Worm (Caenorhabditis elegans) whole organism, early embryonic: ENCODE data around the gene E04F6.15.

Experiments used
- F13C5.2 ChIP-seq: sonication (generic microtip); optimal IDR thresholded peaks from 2 replicates; lab custom pipeline; 2017; ENCODE audit warnings: mild to moderate bottlenecking, missing genetic modification characterization, inconsistent platforms, missing compliant biosample characterization
- ama-1 ChIP-seq: fragments of 150-350 bp; optimal IDR thresholded peaks from 2 replicates; lab custom pipeline; 2014
- ets-7 ChIP-seq: sonication (generic microtip); optimal IDR thresholded peaks from 2 replicates; lab custom pipeline; 2016; ENCODE audit warnings: missing genotype, missing genetic modification characterization, missing compliant biosample characterization
- flt-1 ChIP-seq: fragments of 200-800 bp; sonication (Bioruptor generic); IDR thresholded peaks from 2 replicates; pipeline ENCODE4 v1.3.6; 2022; ENCODE audit warnings: missing genetic modification characterization, missing compliant biosample characterization
- tbx-11 ChIP-seq: fragments of 200-800 bp; sonication (Bioruptor generic); IDR thresholded peaks from 2 replicates; pipeline ENCODE4 v1.3.6; 2022; ENCODE audit warnings: missing genetic modification characterization, missing compliant biosample characterization

ce11 chrII:7183493-7184272, 26.4 kb downstream of the E04F6.15 start, which contains the start of gene pdl-1:
- peak; percentile 96 for TF ChIP-seq F13C5.2 (tag; lab: Kevin White, UChicago)
- peak; percentile 94 for TF ChIP-seq tbx-11
- no peak for TF ChIP-seq ama-1 (lab: Kevin White, UChicago)
- TF ChIP-seq flt-1, result peak; percentile 97
- TF ChIP-seq ets-7 (tag; lab: Kevin White, UChicago), result peak; percentile 87
